Fruit fly (Drosophila melanogaster) whole organism, prepupa: ENCODE measurements around the gene CG5892.

Source experiments
- Blimp-1 ChIP-seq: fragments of 200-800 bp; sonication (Bioruptor generic); optimal IDR thresholded peaks from 3 replicates; lab custom pipeline; 2017; ENCODE audit warnings: missing biosample characterization, missing genetic modification characterization, mild to moderate bottlenecking, moderate library complexity, missing genetic modification reagents
- CG10669 ChIP-seq: fragments of 200-800 bp; sonication (Bioruptor generic); optimal IDR thresholded peaks from 3 replicates; lab custom pipeline; 2018; ENCODE audit warnings: missing biosample characterization, mild to moderate bottlenecking, missing genetic modification characterization, moderate library complexity
- CG11294 ChIP-seq: fragments of 200-800 bp; sonication (Bioruptor generic); IDR thresholded peaks from 2 replicates; pipeline ENCODE4 v1.3.6; 2022; ENCODE audit warnings: missing biosample characterization, missing genetic modification characterization
- CG11902 ChIP-seq: fragments of 200-800 bp; sonication (Bioruptor generic); optimal IDR thresholded peaks from 3 replicates; lab custom pipeline; 2016; ENCODE audit warnings: missing biosample characterization, missing genetic modification characterization
- CG15336 ChIP-seq: fragments of 200-800 bp; sonication (Bioruptor generic); IDR thresholded peaks from 2 replicates; pipeline ENCODE4 v1.3.6; 2022; ENCODE audit warnings: missing biosample characterization, missing genetic modification characterization
- CG16779 ChIP-seq: fragments of 200-800 bp; sonication (Bioruptor generic); optimal IDR thresholded peaks from 3 replicates; lab custom pipeline; 2017; ENCODE audit warnings: missing biosample characterization, mild to moderate bottlenecking, missing genetic modification characterization
- CG31627 ChIP-seq: fragments of 200-800 bp; sonication (Bioruptor generic); optimal IDR thresholded peaks from 3 replicates; lab custom pipeline; 2016; ENCODE audit warnings: missing biosample characterization, missing genetic modification characterization
- CG32006 ChIP-seq: fragments of 200-800 bp; sonication (Bioruptor generic); optimal IDR thresholded peaks from 3 replicates; lab custom pipeline; 2017; ENCODE audit warnings: missing biosample characterization, mild to moderate bottlenecking, missing genetic modification characterization
- CG34406 ChIP-seq: fragments of 200-800 bp; sonication (Bioruptor generic); optimal IDR thresholded peaks from 3 replicates; lab custom pipeline; 2016; ENCODE audit warnings: missing biosample characterization, missing genetic modification characterization
- CG4318 ChIP-seq: fragments of 200-800 bp; sonication (Bioruptor generic); optimal IDR thresholded peaks from 3 replicates; lab custom pipeline; 2017; ENCODE audit warnings: missing biosample characterization, mild to moderate bottlenecking, missing genetic modification characterization
- CG6163 ChIP-seq: fragments of 200-800 bp; sonication (Bioruptor generic); IDR thresholded peaks from 3 replicates; pipeline ENCODE4 v1.3.6; 2022; ENCODE audit warnings: missing biosample characterization, missing genetic modification characterization
- CG6854 ChIP-seq: fragments of 200-800 bp; sonication (Bioruptor generic); optimal IDR thresholded peaks from 2 replicates; lab custom pipeline; 2017; ENCODE audit warnings: missing biosample characterization, mild to moderate bottlenecking, missing genetic modification characterization
- CG7368 ChIP-seq: fragments of 200-800 bp; sonication (Bioruptor generic); optimal IDR thresholded peaks from 3 replicates; lab custom pipeline; 2016; ENCODE audit warnings: missing biosample characterization, missing genetic modification characterization
- CG8119 ChIP-seq: fragments of 200-800 bp; sonication (Bioruptor generic); IDR thresholded peaks from 3 replicates; pipeline ENCODE4 v1.3.6; 2022; ENCODE audit warnings: missing biosample characterization, missing genetic modification characterization
- Eip78C ChIP-seq: fragments of 200-800 bp; sonication (Bioruptor generic); peaks from one replicate; lab custom pipeline; 2016; ENCODE audit warnings: missing biosample characterization, missing genetic modification characterization
- Ets21C ChIP-seq: fragments of 200-800 bp; sonication (Bioruptor generic); optimal IDR thresholded peaks from 3 replicates; lab custom pipeline; 2016; ENCODE audit warnings: missing biosample characterization, missing genetic modification characterization
- Ets96B ChIP-seq: fragments of 200-800 bp; optimal IDR thresholded peaks from 2 replicates; lab custom pipeline; 2019; ENCODE audit warnings: missing biosample characterization, mild to moderate bottlenecking, missing genetic modification characterization, moderate library complexity
- Gug ChIP-seq: fragments of 200-800 bp; sonication (Bioruptor generic); IDR thresholded peaks from 2 replicates; pipeline ENCODE4 v1.3.6; 2022; ENCODE audit warnings: missing biosample characterization, missing genetic modification characterization
- Hr38 ChIP-seq: sonication (Bioruptor generic); optimal IDR thresholded peaks from 2 replicates; lab custom pipeline; 2016; ENCODE audit warnings: missing biosample characterization, missing genetic modification characterization
- Hr39 ChIP-seq: fragments of 200-800 bp; sonication (Bioruptor generic); optimal IDR thresholded peaks from 2 replicates; lab custom pipeline; 2016; ENCODE audit warnings: missing biosample characterization, missing genetic modification characterization
- Hr4 ChIP-seq: fragments of 200-800 bp; sonication (Bioruptor generic); optimal IDR thresholded peaks from 3 replicates; lab custom pipeline; 2016; ENCODE audit warnings: missing biosample characterization, missing genetic modification characterization
- Lpt ChIP-seq: fragments of 200-800 bp; sonication (Bioruptor generic); optimal IDR thresholded peaks from 3 replicates; lab custom pipeline; 2016; ENCODE audit warnings: missing biosample characterization, missing genetic modification characterization
- Met ChIP-seq: fragments of 200-800 bp; sonication (Bioruptor generic); optimal IDR thresholded peaks from 3 replicates; lab custom pipeline; 2016; ENCODE audit warnings: missing biosample characterization, missing genetic modification characterization
- OdsH ChIP-seq: fragments of 200-800 bp; sonication (Bioruptor generic); optimal IDR thresholded peaks from 3 replicates; lab custom pipeline; 2016; ENCODE audit warnings: missing biosample characterization, missing genetic modification characterization
- Sox14 ChIP-seq: fragments of 200-800 bp; sonication (Bioruptor generic); optimal IDR thresholded peaks from 3 replicates; lab custom pipeline; 2016; ENCODE audit warnings: missing biosample characterization, missing genetic modification characterization
- Sox15 ChIP-seq: fragments of 200-800 bp; sonication (Bioruptor generic); optimal IDR thresholded peaks from 3 replicates; lab custom pipeline; 2016; ENCODE audit warnings: missing biosample characterization, missing genetic modification characterization
- acj6 ChIP-seq: fragments of 200-800 bp; sonication (Bioruptor generic); optimal IDR thresholded peaks from 3 replicates; lab custom pipeline; 2016; ENCODE audit warnings: missing biosample characterization, missing genetic modification characterization
- cyc ChIP-seq: fragments of 200-800 bp; sonication (Bioruptor generic); optimal IDR thresholded peaks from 3 replicates; lab custom pipeline; 2016; ENCODE audit warnings: missing biosample characterization, missing genetic modification characterization
- dac ChIP-seq: fragments of 200-800 bp; sonication (Bioruptor generic); optimal IDR thresholded peaks from 2 replicates; lab custom pipeline; 2017; ENCODE audit warnings: missing biosample characterization, mild to moderate bottlenecking, missing genetic modification characterization
- dsx ChIP-seq: fragments of 200-800 bp; optimal IDR thresholded peaks from 3 replicates; lab custom pipeline; 2019; ENCODE audit warnings: missing biosample characterization, mild to moderate bottlenecking, missing genetic modification characterization, moderate library complexity; ENCODE audit not compliant: poor library complexity, severe bottlenecking
- eg ChIP-seq: fragments of 200-800 bp; sonication (Bioruptor generic); IDR thresholded peaks from 3 replicates; pipeline ENCODE4 v1.3.6; 2022; ENCODE audit warnings: missing biosample characterization, missing genetic modification characterization
- esn ChIP-seq: fragments of 200-800 bp; sonication (Bioruptor generic); optimal IDR thresholded peaks from 2 replicates; lab custom pipeline; 2016; ENCODE audit warnings: missing biosample characterization, mild to moderate bottlenecking, missing genetic modification characterization, moderate library complexity
- fd59A ChIP-seq: fragments of 200-800 bp; sonication (Bioruptor generic); optimal IDR thresholded peaks from 2 replicates; lab custom pipeline; 2017; ENCODE audit warnings: missing biosample characterization, mild to moderate bottlenecking, missing genetic modification characterization, missing genetic modification reagents
- fkh ChIP-seq: fragments of 200-800 bp; sonication (Bioruptor generic); optimal IDR thresholded peaks from 3 replicates; lab custom pipeline; 2017; ENCODE audit warnings: missing biosample characterization, mild to moderate bottlenecking, missing genetic modification characterization, moderate library complexity
- lz ChIP-seq: fragments of 200-800 bp; sonication (Bioruptor generic); optimal IDR thresholded peaks from 3 replicates; lab custom pipeline; 2016; ENCODE audit warnings: missing biosample characterization, missing genetic modification characterization
- net ChIP-seq: fragments of 200-800 bp; sonication (Bioruptor generic); optimal IDR thresholded peaks from 3 replicates; lab custom pipeline; 2016; ENCODE audit warnings: missing biosample characterization, missing genetic modification characterization
- pdm3 ChIP-seq: fragments of 200-800 bp; sonication (Bioruptor generic); optimal IDR thresholded peaks from 3 replicates; lab custom pipeline; 2016; ENCODE audit warnings: missing biosample characterization, missing genetic modification characterization
- salr ChIP-seq, 2 experiments: fragments of 200-800 bp; sonication (Bioruptor generic); optimal IDR thresholded peaks; 3 replicates each; lab custom pipeline; 2016 to 2018; ENCODE audit warnings: missing biosample characterization in 2 of 2, missing genetic modification characterization in 2 of 2, mild to moderate bottlenecking in 1 of 2
- ss ChIP-seq, 2 experiments: fragments of 200-800 bp; sonication (Bioruptor generic); optimal IDR thresholded peaks; 2 replicates in 1 of 2; 3 replicates in 1 of 2; lab custom pipeline; 2017 to 2018; ENCODE audit warnings: mild to moderate bottlenecking in 2 of 2, missing biosample characterization in 2 of 2, missing genetic modification characterization in 2 of 2, moderate library complexity in 1 of 2
- svp ChIP-seq: fragments of 200-800 bp; sonication (Bioruptor generic); peaks from one replicate; lab custom pipeline; 2016; ENCODE audit warnings: missing biosample characterization, missing genetic modification characterization
- topi ChIP-seq: fragments of 200-800 bp; sonication (Bioruptor generic); optimal IDR thresholded peaks from 3 replicates; lab custom pipeline; 2016; ENCODE audit warnings: missing biosample characterization, missing genetic modification characterization
- vri ChIP-seq: fragments of 200-800 bp; sonication (Bioruptor generic); optimal IDR thresholded peaks from 3 replicates; lab custom pipeline; 2016; ENCODE audit warnings: missing biosample characterization, mild to moderate bottlenecking, missing genetic modification characterization

Gene CG5892

DNA sequence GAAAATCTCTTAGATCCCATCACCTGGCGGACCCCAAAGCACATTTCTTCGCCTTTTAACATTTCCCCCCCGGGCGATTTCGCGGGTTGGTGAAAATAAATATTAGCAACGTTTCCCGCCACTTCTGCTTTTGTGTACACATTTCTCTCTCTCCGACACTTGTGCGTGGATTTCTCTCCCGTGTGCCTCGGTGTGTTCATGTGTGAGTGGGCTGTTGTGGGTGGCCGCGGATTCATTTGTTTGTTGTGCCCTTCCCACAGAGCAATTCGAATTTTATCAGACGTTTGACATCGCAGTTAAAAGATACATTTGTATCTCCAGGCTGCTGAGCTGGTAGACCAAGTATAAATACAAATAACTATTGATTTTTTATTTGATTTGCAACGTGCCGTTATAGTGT lies 18.2 kb upstream of the CG5892 start (continued):
- TF ChIP-seq CG6163 (GFP tag; lab: Robert Waterston, UW), result peak; percentile 59; the same call in 1 of the 3 replicates
- peak; percentile 69 for TF ChIP-seq Sox14 (GFP tag; lab: Kevin White, UChicago)

DNA sequence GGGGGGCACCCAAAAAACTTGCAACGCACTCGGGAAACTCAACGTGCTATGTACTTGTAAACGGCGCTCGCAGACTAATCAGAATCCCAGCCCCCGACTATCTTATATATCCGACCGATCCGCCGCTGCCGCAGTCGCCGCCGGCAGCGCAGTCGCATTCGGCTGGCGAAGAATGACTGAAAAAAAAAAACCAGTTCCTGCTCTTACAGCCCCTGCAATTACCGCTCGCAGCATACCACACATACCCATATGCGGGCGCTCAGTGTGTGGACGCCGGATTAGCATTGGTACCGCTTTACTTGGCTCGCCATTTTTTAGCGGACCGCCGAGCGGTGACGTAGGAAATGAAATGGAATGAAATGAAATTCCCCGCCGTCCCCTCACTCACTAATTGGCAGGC lies 5.3 kb upstream of the CG5892 start, which contains the start of gene e:
e (minus strand) TSS at position 79 of the 400 bp plus-strand sequence.
- TF ChIP-seq CG31627 (GFP tag; lab: Kevin White, UChicago), result no peak
- no peak for TF ChIP-seq topi
- TF ChIP-seq Eip78C (GFP tag; lab: Kevin White, UChicago), result peak; percentile 59

DNA sequence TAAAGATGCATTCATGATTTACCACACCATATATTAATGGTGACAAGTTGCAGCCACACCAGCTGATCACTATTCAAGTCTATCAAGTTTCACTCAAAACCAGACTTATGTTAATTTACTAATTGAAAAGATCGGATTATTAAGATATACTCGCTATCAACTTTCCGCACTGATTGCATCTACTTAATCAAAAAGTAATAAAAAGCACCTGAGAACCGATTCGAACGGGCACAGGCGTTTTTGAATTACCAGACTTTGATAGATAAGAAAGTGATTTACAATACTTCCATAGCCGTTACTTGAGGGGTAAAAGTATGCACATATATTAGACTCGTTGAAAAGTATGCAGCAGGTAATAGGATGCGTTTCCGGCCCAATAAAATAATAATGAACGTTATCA lies 1.1 kb upstream of the CG5892 start:
- TF ChIP-seq CG4318 (GFP tag; lab: Kevin White, UChicago), result no peak
- no peak for TF ChIP-seq CG11902 (GFP tag; lab: Kevin White, UChicago)
- no peak for TF ChIP-seq pdm3 (GFP tag; lab: Kevin White, UChicago)
- no peak for TF ChIP-seq Eip78C (GFP tag; lab: Kevin White, UChicago)
- no peak for TF ChIP-seq salr (GFP tag; optimal IDR thresholded peaks at IDR 0.05; lab: Kevin White, UChicago)
- TF ChIP-seq OdsH, result no peak
- TF ChIP-seq CG8119 (GFP tag; lab: Robert Waterston, UW), result no peak
- no peak for TF ChIP-seq ss (GFP tag; optimal IDR thresholded peaks at IDR 0.05; lab: Kevin White, UChicago)
- no peak for TF ChIP-seq vri
- no peak for TF ChIP-seq Hr38 (GFP tag; lab: Kevin White, UChicago)
- no peak for TF ChIP-seq Ets21C (GFP tag; lab: Kevin White, UChicago)
- TF ChIP-seq cyc (GFP tag; lab: Kevin White, UChicago), result no peak
- TF ChIP-seq CG31627 (GFP tag; lab: Kevin White, UChicago), result no peak

DNA sequence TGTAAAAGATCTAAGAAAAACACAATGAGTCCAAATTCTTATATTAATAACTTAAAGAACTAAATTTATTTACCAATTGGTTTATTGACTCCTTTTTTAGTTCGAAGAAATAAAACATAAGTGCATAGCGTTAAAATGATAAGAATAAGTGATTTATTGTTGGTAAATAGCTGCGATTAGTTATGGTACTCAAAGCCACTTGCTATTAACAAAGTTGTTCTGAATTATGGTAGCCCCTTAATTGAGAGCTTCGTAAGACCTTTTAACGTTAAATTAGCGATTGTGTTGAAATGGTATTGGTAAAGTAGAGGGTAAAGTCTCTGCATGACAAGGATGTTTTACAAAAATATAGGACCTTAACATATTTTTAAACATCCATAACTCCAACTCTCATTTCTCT lies 3.4 kb downstream of the CG5892 start:
- no peak for TF ChIP-seq esn (GFP tag; lab: Kevin White, UChicago)
- no peak for TF ChIP-seq Hr4 (GFP tag; lab: Kevin White, UChicago)
- no peak for TF ChIP-seq CG32006 (GFP tag; lab: Kevin White, UChicago)
- no peak for TF ChIP-seq CG6854 (GFP tag; lab: Kevin White, UChicago)
- TF ChIP-seq Met, result no peak
- no peak for TF ChIP-seq CG11294 (GFP tag; lab: Robert Waterston, UW)
- TF ChIP-seq Ets96B, result no peak
- TF ChIP-seq CG6163 (GFP tag; lab: Robert Waterston, UW), result no peak

DNA sequence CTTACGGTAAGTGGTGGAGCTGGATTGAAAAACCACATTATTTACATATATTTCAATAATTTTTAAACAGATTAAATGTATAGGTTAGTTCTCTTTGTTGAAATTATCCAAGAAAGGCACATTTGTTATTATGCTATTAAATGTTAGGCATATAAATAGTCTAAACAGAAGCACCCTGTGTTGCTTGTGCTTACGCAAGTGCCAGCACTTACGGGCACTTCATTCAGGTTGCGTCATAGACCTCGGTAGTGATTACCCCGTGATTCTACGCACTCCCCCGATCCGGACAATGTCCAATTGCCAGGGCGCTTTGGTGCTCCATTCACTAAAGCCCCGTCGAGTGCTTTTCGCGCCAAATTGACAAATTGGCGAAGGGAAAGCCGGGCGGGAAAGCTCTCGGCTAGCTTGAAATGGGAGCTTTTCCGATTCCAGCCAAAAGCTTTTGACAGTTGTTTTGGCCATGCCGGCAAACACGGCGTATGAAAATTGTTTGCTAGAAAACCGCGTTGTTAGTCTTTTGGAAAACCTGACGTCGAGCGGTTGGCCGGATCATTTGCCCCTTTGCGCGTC lies 4.2 kb downstream of the CG5892 start, which contains the start of gene ETHR:
ETHR (plus strand) TSS at position 520 of the 570 bp plus-strand sequence.
- peak; percentile 31; the same call in 1 of the 3 replicates for TF ChIP-seq CG8119 (GFP tag; lab: Robert Waterston, UW)
- TF ChIP-seq Hr4 (GFP tag; lab: Kevin White, UChicago), result peak; percentile 31
- no peak for TF ChIP-seq dsx
- TF ChIP-seq acj6 (GFP tag; lab: Kevin White, UChicago), result no peak
- TF ChIP-seq CG10669, result no peak
- TF ChIP-seq CG6854 (GFP tag; lab: Kevin White, UChicago), result no peak
- no peak for TF ChIP-seq Gug (GFP tag; lab: Robert Waterston, UW)
- TF ChIP-seq net (GFP tag; lab: Kevin White, UChicago), result peak; percentile 29
- peak; percentile 4 for TF ChIP-seq Met
- TF ChIP-seq fd59A (GFP tag; lab: Kevin White, UChicago), result no peak
- no peak for TF ChIP-seq lz (GFP tag; lab: Kevin White, UChicago)
- TF ChIP-seq Hr39 (GFP tag; lab: Kevin White, UChicago), result no peak
- TF ChIP-seq CG15336, result no peak
- TF ChIP-seq Lpt, result no peak
- no peak for TF ChIP-seq CG7368 (GFP tag; lab: Kevin White, UChicago)
- TF ChIP-seq vri, result peak; percentile 93
- no peak for TF ChIP-seq esn (GFP tag; lab: Kevin White, UChicago)
- TF ChIP-seq CG6163 (GFP tag; lab: Robert Waterston, UW), result peak; percentile 50; the same call in 2 of the 3 replicates
- peak; percentile 15 for TF ChIP-seq fkh
- no peak for TF ChIP-seq Sox15 (GFP tag; lab: Kevin White, UChicago)
- no peak for TF ChIP-seq Blimp-1 (GFP tag; lab: Kevin White, UChicago)
- TF ChIP-seq eg (GFP tag; lab: Robert Waterston, UW), result 0 out of 3 replicates have a peak, but pooled peaks have one; percentile 37
- peak; percentile 28 for TF ChIP-seq CG34406 (GFP tag; lab: Kevin White, UChicago)
- no peak for TF ChIP-seq Ets21C (GFP tag; lab: Kevin White, UChicago)
- peak; percentile 86 for TF ChIP-seq CG16779 (tag; lab: Kevin White, UChicago)
- TF ChIP-seq dac (GFP tag; lab: Kevin White, UChicago), result no peak
- TF ChIP-seq svp (GFP tag; lab: Kevin White, UChicago), result no peak
- TF ChIP-seq CG4318 (GFP tag; lab: Kevin White, UChicago), result no peak
- peak; percentile 9; the same call in 1 of the 2 replicates for TF ChIP-seq CG11294 (GFP tag; lab: Robert Waterston, UW)
- no peak for TF ChIP-seq Hr38 (GFP tag; lab: Kevin White, UChicago)
